Worm (Caenorhabditis elegans): ENCODE results near the gene cnc-1.

- no peak for TF ChIP-seq hlh-1 (tag; optimal IDR thresholded peaks at IDR 0.05)
- no peak for TF ChIP-seq ceh-43 (GFP tag; optimal IDR thresholded peaks at IDR 0.05)
These were observed 9.0 kb downstream of the cnc-1 start for ce11 chrV:1435106-1435505.
